Worm (Caenorhabditis elegans): ENCODE results near the gene F02E11.4.

DNA sequence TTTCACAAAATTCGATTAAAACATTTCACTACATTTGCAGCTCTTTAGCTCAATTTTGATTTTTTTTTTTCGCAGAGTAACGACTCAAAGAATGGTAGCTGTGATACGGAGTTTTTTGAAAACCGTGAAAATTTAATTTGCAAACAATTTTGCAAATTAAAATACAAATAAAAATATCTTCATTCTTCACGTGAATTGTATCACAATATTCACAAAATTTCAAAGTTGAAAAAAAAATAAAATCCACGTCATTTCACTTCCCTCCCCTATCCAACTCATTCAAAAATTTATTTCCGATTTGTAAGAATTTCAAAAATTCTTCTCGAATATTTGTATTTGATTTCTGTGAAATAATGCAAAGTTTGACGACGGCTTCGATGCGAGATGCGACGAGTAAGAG, 1.0 kb upstream of the F02E11.4 start, which contains the start of gene wht-4:
- TF ChIP-seq elt-1 (tag; optimal IDR thresholded peaks at IDR 0.05) (no peak), unc-55 (GFP tag; optimal IDR thresholded peaks at IDR 0.05) (no peak), blmp-1 (tag; optimal IDR thresholded peaks at IDR 0.05; ENCODE audit: insufficient read depth) (no peak), ama-1 (optimal IDR thresholded peaks at IDR 0.05) (no peak), ztf-4 (tag; optimal IDR thresholded peaks at IDR 0.05) (no peak), ZK546.5 (tag; optimal IDR thresholded peaks at IDR 0.05) (no peak), ceh-82 (tag; optimal IDR thresholded peaks at IDR 0.05) (no peak), zag-1 (tag; optimal IDR thresholded peaks at IDR 0.05) (no peak), aly-2 (tag; optimal IDR thresholded peaks at IDR 0.05) (no peak), nhr-10 (tag; optimal IDR thresholded peaks at IDR 0.05) (no peak), elt-3 (tag; optimal IDR thresholded peaks at IDR 0.05) (no peak), nhr-237 (tag; optimal IDR thresholded peaks at IDR 0.05) (no peak), ztf-11 (tag; optimal IDR thresholded peaks at IDR 0.05) (no peak)
